Fruit fly (Drosophila melanogaster): ENCODE data around the gene atk.

DNA sequence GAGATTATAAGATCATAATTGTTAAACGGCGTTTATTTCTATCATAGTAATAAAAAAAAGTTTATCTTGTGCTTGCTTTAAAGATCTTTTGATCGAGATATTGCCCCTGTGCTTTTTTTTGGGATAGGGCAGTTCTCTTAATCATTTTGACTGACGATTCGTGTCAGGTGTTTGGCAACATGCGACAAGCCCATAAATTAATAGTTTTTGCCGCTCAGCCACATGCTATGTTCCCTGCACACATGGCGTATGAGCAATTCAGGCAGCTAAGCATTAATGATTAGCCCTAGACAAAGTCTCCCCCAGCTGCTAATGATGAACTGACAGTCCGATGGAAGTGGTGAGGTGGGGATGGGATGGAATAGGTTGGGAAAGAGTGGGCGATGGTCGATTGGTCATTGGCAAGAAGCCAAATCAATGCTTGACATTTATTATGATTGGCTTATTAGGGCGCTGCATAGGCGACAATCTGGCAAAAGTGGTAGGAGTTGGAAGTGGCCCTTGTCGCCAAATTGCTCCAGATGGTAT is 23.7 kb downstream of the atk start:
- no peak for TF ChIP-seq CG32121 (GFP tag; IDR thresholded peaks at IDR 0.05)
- TF ChIP-seq CG34367 (tag; optimal IDR thresholded peaks at IDR 0.05), result no peak
- TF ChIP-seq Ets98B (GFP tag; IDR thresholded peaks at IDR 0.05), result no peak
- TF ChIP-seq Snoo (tag; optimal IDR thresholded peaks at IDR 0.05), result no peak
- no peak for TF ChIP-seq CG14655 (GFP tag; optimal IDR thresholded peaks at IDR 0.05)
- no peak for TF ChIP-seq CG4496 (GFP tag; IDR thresholded peaks at IDR 0.05)
- TF ChIP-seq CG8159 (tag; optimal IDR thresholded peaks at IDR 0.05), result no peak
- no peak for TF ChIP-seq D1 (tag; optimal IDR thresholded peaks at IDR 0.05)
- TF ChIP-seq CG10348 (GFP tag; IDR thresholded peaks at IDR 0.05), result no peak
- no peak for TF ChIP-seq CG17806 (tag; optimal IDR thresholded peaks at IDR 0.05)
- no peak for TF ChIP-seq EcR (GFP tag; optimal IDR thresholded peaks at IDR 0.05)
- TF ChIP-seq Pif1A (GFP tag; optimal IDR thresholded peaks at IDR 0.05), result no peak
- TF ChIP-seq CG15710 (tag; optimal IDR thresholded peaks at IDR 0.05), result no peak
